Worm (Caenorhabditis elegans) whole organism, mixed stage, embryonic: ENCODE measurements around the gene igeg-2.
A peak's percentile ranks its signal among the peaks of the same experiment; 100 is the strongest.

Source experiments
- cnd-1 ChIP-seq: fragments of 200-800 bp; sonication (Bioruptor generic); optimal IDR thresholded peaks from 2 replicates; lab custom pipeline; 2018; ENCODE audit warnings: mild to moderate bottlenecking, missing genetic modification characterization, missing compliant biosample characterization
- elt-3 ChIP-seq: fragments of 150-350 bp; optimal IDR thresholded peaks from 2 replicates; lab custom pipeline; 2014; ENCODE audit warnings: missing biosample characterization, missing genetic modification characterization
- pha-4 ChIP-seq: fragments of 150-350 bp; optimal IDR thresholded peaks from 2 replicates; lab custom pipeline; 2018; ENCODE audit warnings: missing biosample characterization, missing genetic modification reagents, missing genetic modification characterization
- ztf-11 ChIP-seq: fragments of 150-350 bp; optimal IDR thresholded peaks from 2 replicates; lab custom pipeline; 2014; ENCODE audit warnings: missing biosample characterization, missing genetic modification characterization

DNA sequence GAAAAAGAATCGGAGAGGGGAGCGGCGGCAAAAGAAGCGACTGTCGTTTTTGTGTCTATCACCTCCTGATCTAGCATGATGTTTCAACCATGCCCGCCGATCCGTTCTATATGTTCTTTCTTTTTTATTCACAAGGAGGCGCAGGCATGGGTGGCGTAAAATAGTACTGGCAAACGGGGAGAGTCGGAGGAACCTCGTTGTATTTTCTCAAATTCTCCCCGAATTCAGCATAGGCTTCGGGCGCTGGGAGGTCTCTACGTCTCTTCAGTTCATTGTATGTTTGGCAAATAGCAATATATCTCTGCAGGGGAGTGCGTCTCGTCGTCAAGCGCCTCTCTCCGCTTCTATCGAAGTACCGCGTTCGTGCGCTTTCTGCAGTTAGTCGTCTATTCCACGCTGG is 18.8 kb upstream of the igeg-2 start, which contains the start of gene lin-14:
- TF ChIP-seq elt-3 (tag; lab: Kevin White, UChicago) (no peak), cnd-1 (tag; lab: Kevin White, UChicago) (no peak), pha-4 (tag; lab: Kevin White, UChicago) (peak; percentile 8), ztf-11 (tag; lab: Kevin White, UChicago) (no peak)
